Worm (Caenorhabditis elegans) whole organism, L1 larva: Measurements from ENCODE around the gene nipi-3.

Experiments
- ceh-63 ChIP-seq: fragments of 200-800 bp; sonication (Bioruptor generic); optimal IDR thresholded peaks from 2 replicates; lab custom pipeline; 2018; ENCODE audit warnings: mild to moderate bottlenecking, missing genetic modification characterization, missing compliant biosample characterization
- grh-1 ChIP-seq: fragments of 200-800 bp; sonication (Bioruptor generic); IDR thresholded peaks from 2 replicates; pipeline ENCODE4 v1.3.6; 2022; ENCODE audit warnings: missing genetic modification reagents, missing genetic modification characterization, missing compliant biosample characterization
- nhr-11 ChIP-seq: fragments of 150-350 bp; optimal IDR thresholded peaks from 2 replicates; lab custom pipeline; 2014; ENCODE audit warnings: missing biosample characterization, missing genetic modification characterization
- nhr-76 ChIP-seq: sonication (generic microtip); optimal IDR thresholded peaks from 2 replicates; lab custom pipeline; 2017; ENCODE audit warnings: missing biosample characterization, missing genetic modification characterization
- nhr-77 ChIP-seq: fragments of 150-350 bp; optimal IDR thresholded peaks from 2 replicates; lab custom pipeline; 2014; ENCODE audit warnings: missing biosample characterization, missing genetic modification characterization
- rnt-1 ChIP-seq: sonication (generic microtip); optimal IDR thresholded peaks from 2 replicates; lab custom pipeline; 2016; ENCODE audit warnings: mild to moderate bottlenecking, missing genetic modification characterization, moderate library complexity, missing compliant biosample characterization
- sox-4 ChIP-seq: sonication (generic microtip); optimal IDR thresholded peaks from 2 replicates; lab custom pipeline; 2016; ENCODE audit warnings: missing genetic modification characterization, missing compliant biosample characterization
- zag-1 ChIP-seq: fragments of 150-350 bp; optimal IDR thresholded peaks from 2 replicates; lab custom pipeline; 2014; ENCODE audit warnings: missing biosample characterization, missing genetic modification characterization

ce11 chrX:15621001-15621400 lies 13.2 kb downstream of the nipi-3 start:
- TF ChIP-seq sox-4 (tag; lab: Kevin White, UChicago) (no peak), nhr-77 (tag; lab: Kevin White, UChicago) (no peak), zag-1 (no peak), ceh-63 (GFP tag; lab: Kevin White, UChicago) (no peak), rnt-1 (tag; lab: Kevin White, UChicago) (no peak), nhr-11 (tag; lab: Kevin White, UChicago) (no peak), nhr-76 (tag; lab: Kevin White, UChicago) (no peak), grh-1 (GFP tag; lab: Robert Waterston, UW) (no peak)
